Fruit fly (Drosophila melanogaster) S2 (cell line): ENCODE results near the gene AANATL2.

ENCODE experiments used
- CG8478 ChIP-seq: fragments of >200 bp; optimal IDR thresholded peaks from 2 replicates; lab custom pipeline; 2018
- CTCF ChIP-seq, 2 experiments: fragments of >200 bp; optimal IDR thresholded peaks; 2 replicates each; lab custom pipeline; 2018

dm6 chr2L:6241037-6241436, 14.6 kb upstream of the AANATL2 start:
- no peak for TF ChIP-seq CG8478
- no peak for TF ChIP-seq CTCF (optimal IDR thresholded peaks at IDR 0.05; lab: Kevin White, UChicago)
